Fruit fly (Drosophila melanogaster): ENCODE results near the gene Alms1a.

Gene Alms1a

DNA sequence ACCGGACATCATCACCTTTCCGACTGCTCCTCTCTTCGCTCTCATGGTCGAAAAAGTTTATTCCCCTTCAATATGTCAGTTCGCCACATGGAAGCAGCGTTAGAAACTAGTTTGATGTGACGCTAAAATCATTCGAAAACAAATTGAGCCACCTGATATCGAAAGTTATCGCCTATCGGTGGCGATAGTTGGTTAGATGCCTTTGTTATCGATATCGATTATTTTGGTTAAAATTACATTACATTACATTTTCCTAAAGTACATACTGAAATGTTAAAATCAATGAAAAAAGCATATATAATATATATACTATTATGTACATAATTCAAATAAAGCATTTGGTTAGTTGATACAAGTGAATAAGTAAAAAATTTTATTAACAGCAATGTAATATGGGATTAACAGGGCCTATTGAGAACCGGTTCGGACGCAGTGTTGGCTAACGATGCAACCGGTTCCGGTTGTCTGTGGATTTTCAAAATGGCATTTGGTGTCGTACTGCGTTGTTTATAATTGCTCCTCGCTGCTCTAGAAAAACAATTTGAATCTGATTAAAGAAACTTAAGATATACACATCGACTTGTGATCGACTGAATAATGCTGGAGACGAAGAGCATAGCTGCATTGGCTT is at the start of gene Alms1a, which contains the start of gene pon:
Gene Alms1a (minus strand): TSS at position 149 of the 631 bp plus-strand sequence.
Gene pon (plus strand): TSS at position 463 of the 631 bp plus-strand sequence.
- TF ChIP-seq tj (GFP tag; optimal IDR thresholded peaks at IDR 0.05), result no peak
- peak; percentile 64 for TF ChIP-seq kay (GFP tag; ENCODE audit: borderline replicate concordance)
- TF ChIP-seq CG1620 (GFP tag; optimal IDR thresholded peaks at IDR 0.05), result no peak
- no peak for TF ChIP-seq CG12768 (GFP tag; optimal IDR thresholded peaks at IDR 0.05)

DNA sequence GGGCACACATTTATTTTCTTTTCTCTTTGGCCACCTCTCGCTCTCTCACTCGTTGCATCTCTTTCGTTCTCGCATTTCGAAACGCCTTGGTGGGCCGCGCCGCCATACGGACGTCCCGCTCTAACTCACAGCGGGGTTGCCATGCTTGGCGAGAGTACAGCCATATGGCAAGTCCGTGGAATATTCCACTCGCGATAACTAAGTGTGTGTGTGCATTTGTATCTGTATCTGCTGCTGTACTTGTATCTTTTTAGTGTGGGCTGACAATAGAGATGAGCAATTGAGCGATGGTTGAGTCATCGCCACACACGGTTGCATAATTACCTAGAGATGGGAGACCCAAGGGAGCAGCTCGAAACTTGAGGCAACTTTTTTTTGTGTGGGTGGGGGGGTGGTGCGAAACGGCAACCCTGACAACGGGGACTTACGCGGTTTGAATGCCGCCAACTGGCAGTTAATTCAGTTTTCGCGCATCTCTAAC is 48.7 kb upstream of the Alms1a start:
- TF ChIP-seq ovo (GFP tag; optimal IDR thresholded peaks at IDR 0.05), result peak; percentile 67
- TF ChIP-seq pad (GFP tag; optimal IDR thresholded peaks at IDR 0.05), result peak; percentile 84
- peak; percentile 86 for TF ChIP-seq Mnt (GFP tag; optimal IDR thresholded peaks at IDR 0.05)
- peak; percentile 79 for TF ChIP-seq tj (GFP tag; optimal IDR thresholded peaks at IDR 0.05)
- TF ChIP-seq CG7101 (tag; optimal IDR thresholded peaks at IDR 0.05), result peak; percentile 89
- TF ChIP-seq cnc (optimal IDR thresholded peaks at IDR 0.05), result no peak
- TF ChIP-seq CG7045 (GFP tag; optimal IDR thresholded peaks at IDR 0.05), result peak; percentile 76
- peak; percentile 80 for TF ChIP-seq toe (GFP tag; optimal IDR thresholded peaks at IDR 0.05)
- peak; percentile 95 for TF ChIP-seq CG1620 (GFP tag; optimal IDR thresholded peaks at IDR 0.05)
- TF ChIP-seq CG33017 (tag; optimal IDR thresholded peaks at IDR 0.05), result peak; percentile 75
- TF ChIP-seq kay (GFP tag; ENCODE audit: borderline replicate concordance), result peak; percentile 99
- peak; percentile 96 for TF ChIP-seq CG14711 (tag; optimal IDR thresholded peaks at IDR 0.05)
- TF ChIP-seq CG5204 (GFP tag; optimal IDR thresholded peaks at IDR 0.05), result peak; percentile 75
- TF ChIP-seq bab1 (GFP tag; optimal IDR thresholded peaks at IDR 0.05), result peak; percentile 93
- TF ChIP-seq Hr96 (GFP tag; optimal IDR thresholded peaks at IDR 0.05), result peak; percentile 93
- peak; percentile 75 for TF ChIP-seq cic (GFP tag; optimal IDR thresholded peaks at IDR 0.05)
- peak; percentile 77 for TF ChIP-seq Crg-1 (GFP tag; optimal IDR thresholded peaks at IDR 0.05)
- peak; percentile 88 for TF ChIP-seq CG11617 (GFP tag; optimal IDR thresholded peaks at IDR 0.05)
- peak; percentile 73 for TF ChIP-seq CG12768 (GFP tag; optimal IDR thresholded peaks at IDR 0.05)
- TF ChIP-seq Clk (GFP tag; optimal IDR thresholded peaks at IDR 0.05), result peak; percentile 55

DNA sequence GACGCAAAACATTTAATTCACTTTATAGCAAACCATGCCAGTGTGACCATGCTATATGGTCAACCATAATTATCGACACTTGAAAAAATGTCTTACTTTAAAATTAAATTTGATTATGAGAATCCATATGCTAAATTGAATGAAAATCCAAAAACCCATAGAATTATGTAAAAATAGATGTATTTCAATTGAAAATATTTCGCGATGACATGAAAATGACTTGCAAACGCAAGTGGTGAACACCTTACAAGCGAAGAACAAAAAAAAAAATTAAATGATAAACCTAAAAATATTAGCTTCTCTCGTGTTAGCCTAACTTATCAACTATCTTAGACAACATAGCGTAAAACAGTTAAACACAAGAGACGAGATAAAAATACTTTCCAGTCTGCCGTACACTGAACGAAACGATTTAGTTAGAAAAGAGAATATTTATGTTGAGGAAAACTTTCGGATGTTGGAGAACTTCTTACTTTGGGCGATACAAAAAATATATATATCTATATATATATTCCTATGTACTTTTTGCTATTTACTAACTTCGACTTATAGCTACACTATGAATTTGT is 44.1 kb upstream of the Alms1a start:
- TF ChIP-seq Clk (GFP tag; optimal IDR thresholded peaks at IDR 0.05) (no peak), bab1 (GFP tag; optimal IDR thresholded peaks at IDR 0.05) (no peak), CG33017 (tag; optimal IDR thresholded peaks at IDR 0.05) (peak; percentile 52), CG7101 (tag; optimal IDR thresholded peaks at IDR 0.05) (peak; percentile 38), CG7045 (GFP tag; optimal IDR thresholded peaks at IDR 0.05) (peak; percentile 10), pad (GFP tag; optimal IDR thresholded peaks at IDR 0.05) (no peak), kay (GFP tag; ENCODE audit: borderline replicate concordance) (peak; percentile 61), CG1620 (GFP tag; optimal IDR thresholded peaks at IDR 0.05) (peak; percentile 10), ovo (GFP tag; optimal IDR thresholded peaks at IDR 0.05) (no peak), CG11617 (GFP tag; optimal IDR thresholded peaks at IDR 0.05) (peak; percentile 39), Hr96 (GFP tag; optimal IDR thresholded peaks at IDR 0.05) (peak; percentile 10), CG14711 (tag; optimal IDR thresholded peaks at IDR 0.05) (peak; percentile 24), Crg-1 (GFP tag; optimal IDR thresholded peaks at IDR 0.05) (peak; percentile 35), CG12768 (GFP tag; optimal IDR thresholded peaks at IDR 0.05) (no peak), CG5204 (GFP tag; optimal IDR thresholded peaks at IDR 0.05) (peak; percentile 45), tj (GFP tag; optimal IDR thresholded peaks at IDR 0.05) (no peak), cic (GFP tag; optimal IDR thresholded peaks at IDR 0.05) (no peak), Mnt (GFP tag; optimal IDR thresholded peaks at IDR 0.05) (no peak), toe (GFP tag; optimal IDR thresholded peaks at IDR 0.05) (peak; percentile 16), cnc (optimal IDR thresholded peaks at IDR 0.05) (no peak)

DNA sequence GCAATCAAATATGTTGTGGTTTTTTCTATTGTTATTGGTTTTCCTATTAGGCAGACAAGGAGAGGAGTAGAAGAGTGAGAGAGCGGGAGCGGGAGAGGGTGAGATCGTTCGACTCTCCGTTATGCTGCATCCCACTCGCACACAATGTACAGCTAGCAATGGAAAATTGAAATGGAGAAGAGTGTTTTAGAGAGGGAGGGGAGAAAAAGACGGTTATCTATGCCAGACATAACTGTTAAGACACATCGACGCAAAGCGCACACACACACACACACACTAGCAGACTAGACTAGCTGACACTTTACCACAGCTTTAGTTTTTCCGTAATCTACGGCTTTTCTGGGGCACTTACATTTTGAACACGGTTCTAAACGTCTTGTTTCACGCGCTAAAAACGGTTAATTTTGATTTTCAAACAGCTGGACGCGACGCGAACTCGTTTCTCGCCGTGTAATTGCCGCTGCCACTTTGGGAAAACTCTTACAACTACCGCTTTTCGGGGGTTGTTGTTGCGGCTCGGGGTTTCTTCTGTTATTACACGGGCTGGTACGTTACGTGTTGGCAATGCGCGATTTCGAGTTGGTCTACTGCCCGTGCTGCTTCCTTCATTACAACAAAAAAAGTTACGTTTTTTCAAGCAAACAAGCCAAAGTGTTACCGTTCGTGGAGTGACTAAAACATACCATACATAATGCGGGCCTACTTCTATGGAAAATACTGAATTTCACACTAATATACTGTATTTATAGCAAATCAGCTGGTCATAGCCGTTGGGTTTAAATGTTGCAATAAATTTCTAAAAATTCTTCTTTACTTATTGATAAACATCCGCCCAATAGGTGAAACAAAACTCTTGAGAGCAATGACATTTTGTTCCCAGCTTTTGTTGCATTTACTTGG is 43.4 kb upstream of the Alms1a start, which contains the start of gene fzr:
Gene fzr (minus strand): TSS at position 625 of the 900 bp plus-strand sequence.
- TF ChIP-seq ovo (GFP tag; optimal IDR thresholded peaks at IDR 0.05) (peak; percentile 93), CG12768 (GFP tag; optimal IDR thresholded peaks at IDR 0.05) (no peak), bab1 (GFP tag; optimal IDR thresholded peaks at IDR 0.05) (peak; percentile 15), CG1620 (GFP tag; optimal IDR thresholded peaks at IDR 0.05) (no peak), pad (GFP tag; optimal IDR thresholded peaks at IDR 0.05) (peak; percentile 98), tj (GFP tag; optimal IDR thresholded peaks at IDR 0.05) (peak; percentile 10)

DNA sequence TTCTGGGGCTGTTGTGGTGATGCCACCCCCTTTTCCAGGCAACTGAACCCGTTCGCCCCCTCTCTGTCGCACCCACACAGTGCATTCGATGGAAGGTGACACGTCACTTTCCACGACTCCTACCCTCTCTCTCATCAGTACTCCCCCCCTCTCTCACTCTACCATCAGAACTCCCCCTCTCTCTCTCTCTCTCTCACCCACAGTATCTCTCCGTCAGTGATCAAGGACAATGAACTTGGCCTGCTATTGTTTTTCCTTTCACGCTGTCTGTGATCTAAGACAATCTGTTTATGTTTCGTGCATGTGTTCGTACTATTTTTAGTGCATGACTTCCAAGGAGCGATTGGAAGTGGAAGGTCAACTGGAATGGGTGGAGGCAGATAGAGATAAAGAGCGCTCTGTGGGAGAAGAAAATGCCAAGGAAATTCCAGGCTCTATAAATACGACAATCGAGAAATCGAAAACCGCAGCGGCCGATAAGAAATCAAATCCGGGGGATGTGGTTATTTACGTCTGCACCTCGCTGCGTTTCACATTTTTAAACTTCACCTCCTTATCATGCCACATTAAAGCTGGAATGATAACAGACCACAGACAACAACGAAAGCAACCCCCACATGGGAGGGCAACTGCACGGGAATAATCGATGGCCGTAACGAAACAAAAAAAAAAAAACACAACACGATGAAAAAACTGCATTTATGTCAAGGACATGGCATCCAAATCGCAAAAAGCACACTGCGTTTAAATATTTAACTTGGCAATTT is 42.5 kb upstream of the Alms1a start:
- peak; percentile 11 for TF ChIP-seq Mnt (GFP tag; optimal IDR thresholded peaks at IDR 0.05)
- no peak for TF ChIP-seq Hr96 (GFP tag; optimal IDR thresholded peaks at IDR 0.05)
- TF ChIP-seq pad (GFP tag; optimal IDR thresholded peaks at IDR 0.05), result no peak
- TF ChIP-seq cnc (optimal IDR thresholded peaks at IDR 0.05), result no peak
- no peak for TF ChIP-seq CG11617 (GFP tag; optimal IDR thresholded peaks at IDR 0.05)
- no peak for TF ChIP-seq ovo (GFP tag; optimal IDR thresholded peaks at IDR 0.05)
